Fruit fly (Drosophila melanogaster): ENCODE results near the gene CG42818.
A peak's percentile ranks its signal among the peaks of the same experiment; 100 is the strongest.

CG42818 gene

dm6 chr2L:16285692-16286359 lies 44.1 kb downstream of the CG42818 start (continued):
- TF ChIP-seq trh (GFP tag; optimal IDR thresholded peaks at IDR 0.05) (peak; percentile 74), Sox102F (GFP tag; optimal IDR thresholded peaks at IDR 0.05) (peak; percentile 94), lola (GFP tag; optimal IDR thresholded peaks at IDR 0.05) (peak in 1 of 3 experiments; percentile 80), eve (GFP tag; optimal IDR thresholded peaks at IDR 0.05) (peak in 1 of 2 experiments; percentile 23), CG1602 (GFP tag; optimal IDR thresholded peaks at IDR 0.05) (peak; percentile 86), fd102C (GFP tag; optimal IDR thresholded peaks at IDR 0.05) (peak; percentile 86), CG13296 (GFP tag; optimal IDR thresholded peaks at IDR 0.05) (peak; percentile 57), Hsf (GFP tag; optimal IDR thresholded peaks at IDR 0.05) (peak; percentile 91), Dbx (GFP tag; IDR thresholded peaks at IDR 0.05) (no peak), CG8281 (tag; optimal IDR thresholded peaks at IDR 0.05) (peak; percentile 74), vvl (GFP tag; IDR thresholded peaks at IDR 0.05) (no peak), CG3281 (GFP tag; optimal IDR thresholded peaks at IDR 0.05) (peak; percentile 87), Sin3A (optimal IDR thresholded peaks at IDR 0.05) (no peak), nerfin-1 (tag; optimal IDR thresholded peaks at IDR 0.05) (peak; percentile 73), Hmx (GFP tag; optimal IDR thresholded peaks at IDR 0.05) (peak; percentile 22), CG6765 (GFP tag; optimal IDR thresholded peaks at IDR 0.05) (peak; percentile 15), zf30C (GFP tag; optimal IDR thresholded peaks at IDR 0.05) (peak; percentile 84), CG3726 (GFP tag; IDR thresholded peaks at IDR 0.05) (no peak), org-1 (GFP tag; optimal IDR thresholded peaks at IDR 0.05) (peak; percentile 69), Sox100B (GFP tag; optimal IDR thresholded peaks at IDR 0.05) (peak; percentile 69), CG6854 (GFP tag; optimal IDR thresholded peaks at IDR 0.05) (peak; percentile 84), pum (GFP tag; optimal IDR thresholded peaks at IDR 0.05) (peak; percentile 79), Dip2 (GFP tag; IDR thresholded peaks at IDR 0.05) (no peak), unpg (GFP tag; optimal IDR thresholded peaks at IDR 0.05) (peak; percentile 94), sr (GFP tag; IDR thresholded peaks at IDR 0.05) (no peak), klu (GFP tag; IDR thresholded peaks at IDR 0.05) (no peak), ab (GFP tag; optimal IDR thresholded peaks at IDR 0.05) (peak; percentile 15), CG33213 (GFP tag; optimal IDR thresholded peaks at IDR 0.05) (peak; percentile 82), Abd-B (GFP tag; optimal IDR thresholded peaks at IDR 0.05) (peak; percentile 88), fd3F (GFP tag; optimal IDR thresholded peaks at IDR 0.05) (peak; percentile 86), Ets97D (GFP tag; optimal IDR thresholded peaks at IDR 0.05) (peak; percentile 41), cwo (GFP tag; optimal IDR thresholded peaks at IDR 0.05) (peak; percentile 56), Atf6 (GFP tag; IDR thresholded peaks at IDR 0.05) (no peak), CG5245 (GFP tag; optimal IDR thresholded peaks at IDR 0.05) (peak; percentile 78), unc-4 (GFP tag; IDR thresholded peaks at IDR 0.05; ENCODE audit: partially characterized antibody) (no peak), Chrac-16 (GFP tag; optimal IDR thresholded peaks at IDR 0.05) (peak; percentile 84), CG12299 (tag; optimal IDR thresholded peaks at IDR 0.05) (peak; percentile 70), tap (tag; optimal IDR thresholded peaks at IDR 0.05) (peak; percentile 91), CG14050 (GFP tag; IDR thresholded peaks at IDR 0.05) (no peak), B-H2 (GFP tag; optimal IDR thresholded peaks at IDR 0.05) (peak; percentile 13), CG2116 (GFP tag; optimal IDR thresholded peaks at IDR 0.05) (peak; percentile 36), nau (GFP tag; optimal IDR thresholded peaks at IDR 0.05) (no peak), dan (GFP tag; IDR thresholded peaks at IDR 0.05) (no peak), E2f1 (GFP tag; IDR thresholded peaks at IDR 0.05) (no peak), sc (optimal IDR thresholded peaks at IDR 0.05) (no peak), sc (GFP tag; optimal IDR thresholded peaks at IDR 0.05) (peak; percentile 66), Sry-δ (GFP tag; optimal IDR thresholded peaks at IDR 0.05) (peak; percentile 20), MESR4 (GFP tag; optimal IDR thresholded peaks at IDR 0.05) (peak; percentile 28), Asciz (GFP tag; optimal IDR thresholded peaks at IDR 0.05) (peak; percentile 87), fu2 (GFP tag; optimal IDR thresholded peaks at IDR 0.05) (peak; percentile 80)
